Worm (Caenorhabditis elegans) whole organism, L1 larva: Measurements from ENCODE around the gene lurp-4.

Experiments used
- aly-2 ChIP-seq: fragments of 150-350 bp; optimal IDR thresholded peaks from 2 replicates; lab custom pipeline; 2014; ENCODE audit warnings: missing biosample characterization, missing genetic modification characterization
- ama-1 ChIP-seq: fragments of 150-350 bp; optimal IDR thresholded peaks from 2 replicates; lab custom pipeline; 2014
- blmp-1 ChIP-seq: fragments of 150-350 bp; optimal IDR thresholded peaks from 2 replicates; lab custom pipeline; 2014; ENCODE audit warnings: missing biosample characterization, missing genetic modification characterization
- ceh-63 ChIP-seq: fragments of 200-800 bp; sonication (Bioruptor generic); optimal IDR thresholded peaks from 2 replicates; lab custom pipeline; 2018; ENCODE audit warnings: mild to moderate bottlenecking, missing genetic modification characterization, missing compliant biosample characterization
- ceh-82 ChIP-seq, 3 experiments: fragments of 150-350 bp in 1 of 3; sonication (generic microtip) in 2 of 3; optimal IDR thresholded peaks; 2 replicates each; lab custom pipeline; 2014 to 2017; ENCODE audit warnings: missing biosample characterization in 3 of 3, missing genetic modification characterization in 3 of 3
- ceh-90 ChIP-seq: sonication (generic microtip); optimal IDR thresholded peaks from 2 replicates; lab custom pipeline; 2016; ENCODE audit warnings: missing genetic modification characterization, missing compliant biosample characterization
- dpl-1 ChIP-seq, 3 experiments: fragments of 150-350 bp in 2 of 3; sonication (generic microtip) in 1 of 3; optimal IDR thresholded peaks; 2 replicates each; lab custom pipeline; 2014 to 2017; ENCODE audit warnings: missing biosample characterization in 3 of 3, missing genetic modification characterization in 3 of 3, missing genetic modification reagents in 3 of 3
- dsc-1 ChIP-seq: sonication (generic microtip); optimal IDR thresholded peaks from 2 replicates; lab custom pipeline; 2016; ENCODE audit warnings: mild to moderate bottlenecking, missing genetic modification characterization, missing compliant biosample characterization
- efl-1 ChIP-seq, 4 experiments: fragments of 150-350 bp; optimal IDR thresholded peaks in 3 of 4; peaks in 1 of 4; 1 replicate in 1 of 4; 2 replicates in 3 of 4; lab custom pipeline; 2014; ENCODE audit warnings: missing biosample characterization in 2 of 4, missing genetic modification characterization in 2 of 4, missing genetic modification reagents in 2 of 4
- egl-13 ChIP-seq: sonication (generic microtip); optimal IDR thresholded peaks from 2 replicates; lab custom pipeline; 2016; ENCODE audit warnings: missing genotype, missing genetic modification reagents, missing genetic modification characterization, missing compliant biosample characterization
- egl-27 ChIP-seq, 2 experiments: fragments of 150-350 bp in 1 of 2; sonication (generic microtip); optimal IDR thresholded peaks; 3 replicates each; lab custom pipeline; 2017 to 2018; ENCODE audit warnings: missing biosample characterization in 2 of 2, missing genetic modification characterization in 2 of 2, missing genetic modification reagents in 2 of 2
- elt-2 ChIP-seq: sonication (generic microtip); optimal IDR thresholded peaks from 2 replicates; lab custom pipeline; 2016; ENCODE audit warnings: missing genetic modification characterization, mild to moderate bottlenecking, inconsistent platforms, missing compliant biosample characterization, missing genetic modification reagents
- elt-3 ChIP-seq, 6 experiments: fragments of 150-350 bp in 1 of 6; sonication (generic microtip); optimal IDR thresholded peaks; 2 replicates each; lab custom pipeline; 2017 to 2018; ENCODE audit warnings: missing biosample characterization in 6 of 6, missing genetic modification characterization in 6 of 6, inconsistent platforms in 1 of 6
- fkh-8 ChIP-seq: sonication (generic microtip); optimal IDR thresholded peaks from 2 replicates; lab custom pipeline; 2016; ENCODE audit warnings: mild to moderate bottlenecking, missing genetic modification characterization, missing compliant biosample characterization
- irx-1 ChIP-seq: sonication (generic microtip); optimal IDR thresholded peaks from 2 replicates; lab custom pipeline; 2016; ENCODE audit warnings: missing genetic modification characterization, missing compliant biosample characterization
- isw-1 ChIP-seq: fragments of 200-800 bp; sonication (Bioruptor generic); IDR thresholded peaks from 2 replicates; pipeline ENCODE4 v1.3.6; 2022; ENCODE audit warnings: missing genetic modification characterization, missing compliant biosample characterization
- jun-1 ChIP-seq: fragments of 150-350 bp; optimal IDR thresholded peaks from 2 replicates; lab custom pipeline; 2014; ENCODE audit warnings: missing biosample characterization, missing genetic modification reagents, missing genetic modification characterization
- lin-13 ChIP-seq: fragments of 150-350 bp; optimal IDR thresholded peaks from 2 replicates; lab custom pipeline; 2014; ENCODE audit warnings: missing biosample characterization, missing genetic modification reagents, missing genetic modification characterization
- lin-14 ChIP-seq: fragments of 200-800 bp; sonication (Bioruptor generic); optimal IDR thresholded peaks from 2 replicates; lab custom pipeline; 2018; ENCODE audit warnings: mild to moderate bottlenecking, missing genetic modification characterization, moderate library complexity, missing compliant biosample characterization
- lin-35 ChIP-seq, 2 experiments: fragments of 150-350 bp; optimal IDR thresholded peaks; 2 replicates each; lab custom pipeline; 2014; ENCODE audit warnings: missing biosample characterization in 2 of 2, missing genetic modification characterization in 2 of 2, missing genetic modification reagents in 2 of 2
- lsy-2 ChIP-seq, 2 experiments: fragments of 150-350 bp; optimal IDR thresholded peaks; 2 replicates each; lab custom pipeline; 2014; ENCODE audit warnings: missing biosample characterization in 2 of 2, missing genetic modification characterization in 2 of 2
- mdl-1 ChIP-seq, 2 experiments: fragments of 150-350 bp; optimal IDR thresholded peaks; 2 replicates each; lab custom pipeline; 2014 to 2017; ENCODE audit warnings: missing biosample characterization in 2 of 2, missing genetic modification characterization in 2 of 2, inconsistent platforms in 1 of 2
- mef-2 ChIP-seq: fragments of 150-350 bp; optimal IDR thresholded peaks from 2 replicates; lab custom pipeline; 2014; ENCODE audit warnings: missing biosample characterization, missing genetic modification characterization
- mep-1 ChIP-seq: fragments of 150-350 bp; optimal IDR thresholded peaks from 2 replicates; lab custom pipeline; 2014; ENCODE audit warnings: missing biosample characterization, missing genetic modification characterization
- nhr-11 ChIP-seq: fragments of 150-350 bp; optimal IDR thresholded peaks from 2 replicates; lab custom pipeline; 2014; ENCODE audit warnings: missing biosample characterization, missing genetic modification characterization
- nhr-19 ChIP-seq: fragments of 200-800 bp; sonication (Bioruptor generic); conservative IDR thresholded peaks from 2 replicates; pipeline ENCODE4 v1.3.6; 2022; ENCODE audit warnings: missing genetic modification characterization, missing compliant biosample characterization
- nhr-20 ChIP-seq: sonication (generic microtip); optimal IDR thresholded peaks from 2 replicates; lab custom pipeline; 2016; ENCODE audit warnings: mild to moderate bottlenecking, missing genetic modification characterization, missing compliant biosample characterization
- nhr-237 ChIP-seq: fragments of 150-350 bp; optimal IDR thresholded peaks from 2 replicates; lab custom pipeline; 2014; ENCODE audit warnings: missing biosample characterization, missing genetic modification characterization
- nhr-28 ChIP-seq: fragments of 150-350 bp; optimal IDR thresholded peaks from 2 replicates; lab custom pipeline; 2014; ENCODE audit warnings: missing biosample characterization, missing genetic modification characterization
- nhr-47 ChIP-seq: sonication (generic microtip); optimal IDR thresholded peaks from 2 replicates; lab custom pipeline; 2016; ENCODE audit warnings: mild to moderate bottlenecking, missing genetic modification characterization, moderate library complexity, missing compliant biosample characterization
- nhr-71 ChIP-seq: sonication (generic microtip); optimal IDR thresholded peaks from 2 replicates; lab custom pipeline; 2016; ENCODE audit warnings: mild to moderate bottlenecking, missing genetic modification characterization, moderate library complexity, missing compliant biosample characterization
- nhr-77 ChIP-seq: fragments of 150-350 bp; optimal IDR thresholded peaks from 2 replicates; lab custom pipeline; 2014; ENCODE audit warnings: missing biosample characterization, missing genetic modification characterization
- nhr-85 ChIP-seq: sonication (generic microtip); peaks from one replicate; lab custom pipeline; 2016; ENCODE audit warnings: missing genetic modification characterization, inconsistent platforms, missing compliant biosample characterization
- nhr-90 ChIP-seq: sonication (generic microtip); optimal IDR thresholded peaks from 2 replicates; lab custom pipeline; 2016; ENCODE audit warnings: mild to moderate bottlenecking, missing genetic modification characterization, missing compliant biosample characterization; ENCODE audit not compliant: poor library complexity
- pax-3 ChIP-seq: fragments of 200-800 bp; sonication (Bioruptor generic); optimal IDR thresholded peaks from 2 replicates; lab custom pipeline; 2018; ENCODE audit warnings: mild to moderate bottlenecking, missing genetic modification characterization, moderate library complexity, missing compliant biosample characterization
- rnt-1 ChIP-seq: sonication (generic microtip); optimal IDR thresholded peaks from 2 replicates; lab custom pipeline; 2016; ENCODE audit warnings: mild to moderate bottlenecking, missing genetic modification characterization, moderate library complexity, missing compliant biosample characterization
- skn-1 ChIP-seq: fragments of 150-350 bp; optimal IDR thresholded peaks from 2 replicates; lab custom pipeline; 2014; ENCODE audit warnings: missing biosample characterization, missing genetic modification characterization
- snu-23 ChIP-seq: sonication (generic microtip); optimal IDR thresholded peaks from 2 replicates; lab custom pipeline; 2016; ENCODE audit warnings: missing genetic modification characterization, missing compliant biosample characterization
- swsn-7 ChIP-seq: sonication (generic microtip); optimal IDR thresholded peaks from 2 replicates; lab custom pipeline; 2016; ENCODE audit warnings: missing genetic modification characterization, missing compliant biosample characterization
- tbx-2 ChIP-seq: sonication (generic microtip); optimal IDR thresholded peaks from 2 replicates; lab custom pipeline; 2016; ENCODE audit warnings: missing genetic modification characterization, missing compliant biosample characterization
- unc-86 ChIP-seq: sonication (generic microtip); optimal IDR thresholded peaks from 2 replicates; lab custom pipeline; 2016; ENCODE audit warnings: missing genetic modification characterization, missing compliant biosample characterization
- unc-98 ChIP-seq: fragments of 200-800 bp; sonication (Bioruptor generic); IDR thresholded peaks from 2 replicates; pipeline ENCODE4 v1.3.6; 2022; ENCODE audit warnings: missing genetic modification characterization, missing compliant biosample characterization
- xbp-1 ChIP-seq: sonication (generic microtip); optimal IDR thresholded peaks from 2 replicates; lab custom pipeline; 2016; ENCODE audit warnings: missing genetic modification characterization, missing compliant biosample characterization
- zip-4 ChIP-seq: fragments of 200-800 bp; sonication (Bioruptor generic); optimal IDR thresholded peaks from 2 replicates; lab custom pipeline; 2018; ENCODE audit warnings: mild to moderate bottlenecking, missing genetic modification characterization, moderate library complexity, missing compliant biosample characterization
- ztf-11 ChIP-seq, 2 experiments: sonication (generic microtip); optimal IDR thresholded peaks; 2 replicates each; lab custom pipeline; 2016 to 2017; ENCODE audit warnings: missing genetic modification characterization in 2 of 2, missing biosample characterization in 1 of 2, missing compliant biosample characterization in 1 of 2
- ztf-4 ChIP-seq: fragments of 150-350 bp; optimal IDR thresholded peaks from 2 replicates; lab custom pipeline; 2014; ENCODE audit warnings: missing biosample characterization, missing genetic modification characterization

The lurp-4 gene

ce11 chrV:13125942-13126341 is 33.5 kb downstream of the lurp-4 start:
- TF ChIP-seq aly-2 (tag; lab: Kevin White, UChicago): peak; percentile 31

- peak in 1 of 3 experiments; percentile 15 for TF ChIP-seq dpl-1 (GFP tag; optimal IDR thresholded peaks at IDR 0.05; lab: Kevin White, UChicago)
- peak; percentile 45 for TF ChIP-seq blmp-1
- no peak for TF ChIP-seq zip-4
- TF ChIP-seq, all 84 proteins: peak for 2
Observed at ce11 chrV:13129895-13130294, 37.4 kb downstream of the lurp-4 start, which contains the start of gene eat-6. TSS of gene eat-6 (minus strand) at chrV:13129995.

ce11 chrV:13130439-13130840 is 38.0 kb downstream of the lurp-4 start:
- TF ChIP-seq nhr-90 (tag; lab: Kevin White, UChicago): no peak
- TF ChIP-seq elt-2: peak; percentile 84
- no peak for TF ChIP-seq elt-3 (tag; optimal IDR thresholded peaks at IDR 0.05; lab: Kevin White, UChicago)
- peak; percentile 26 for TF ChIP-seq pax-3 (tag; lab: Kevin White, UChicago)
- TF ChIP-seq swsn-7 (tag; lab: Kevin White, UChicago): peak; percentile 57
- peak; percentile 38 to 41 for TF ChIP-seq lin-35 (GFP tag; optimal IDR thresholded peaks at IDR 0.05; lab: Kevin White, UChicago)
- TF ChIP-seq nhr-19 (GFP tag; lab: Robert Waterston, UW): peak; percentile 52
- peak; percentile 49 for TF ChIP-seq nhr-47 (tag; lab: Kevin White, UChicago)
- TF ChIP-seq irx-1 (tag; lab: Kevin White, UChicago): peak; percentile 50
- TF ChIP-seq mep-1 (tag; lab: Kevin White, UChicago): peak; percentile 28
- TF ChIP-seq ceh-63 (GFP tag; lab: Kevin White, UChicago): no peak
- TF ChIP-seq zip-4: no peak
- TF ChIP-seq lin-14: peak; percentile 88
- TF ChIP-seq nhr-71 (tag; lab: Kevin White, UChicago): peak; percentile 62
- peak; percentile 14 for TF ChIP-seq mef-2 (tag; lab: Kevin White, UChicago)
- peak; percentile 61 for TF ChIP-seq jun-1 (tag; lab: Kevin White, UChicago)
- no peak for TF ChIP-seq nhr-28 (tag; lab: Kevin White, UChicago)
- peak; percentile 37 for TF ChIP-seq ztf-4 (tag; lab: Kevin White, UChicago)
- TF ChIP-seq unc-98 (GFP tag; lab: Robert Waterston, UW): no peak
- TF ChIP-seq nhr-20 (tag; lab: Kevin White, UChicago): peak; percentile 29
- no peak for TF ChIP-seq lin-13
- peak; percentile 57 for TF ChIP-seq egl-13 (tag; lab: Kevin White, UChicago)
- peak; percentile 42 for TF ChIP-seq rnt-1 (tag; lab: Kevin White, UChicago)
- TF ChIP-seq nhr-237: no peak
- TF ChIP-seq ama-1: peak; percentile 33
- TF ChIP-seq skn-1 (tag; lab: Kevin White, UChicago): peak; percentile 12
- TF ChIP-seq mdl-1 (tag; optimal IDR thresholded peaks at IDR 0.05; lab: Kevin White, UChicago): peak in 1 of 2 experiments; percentile 12
- peak; percentile 23 to 68 (median 54) for TF ChIP-seq ceh-82 (tag; optimal IDR thresholded peaks at IDR 0.05; lab: Kevin White, UChicago)
- TF ChIP-seq ztf-11 (tag; optimal IDR thresholded peaks at IDR 0.05; lab: Kevin White, UChicago): peak in 1 of 2 experiments; percentile 16
- peak; percentile 13 for TF ChIP-seq nhr-77 (tag; lab: Kevin White, UChicago)
- peak; percentile 48 for TF ChIP-seq snu-23 (GFP tag; lab: Kevin White, UChicago)
- TF ChIP-seq xbp-1 (tag; lab: Kevin White, UChicago): peak; percentile 36
- TF ChIP-seq efl-1 (optimal IDR thresholded peaks at IDR 0.05; lab: Kevin White, UChicago): peak; percentile 27 to 40
- TF ChIP-seq efl-1 (GFP tag; optimal IDR thresholded peaks at IDR 0.05 in 1 of 2; lab: Kevin White, UChicago): no peak
- TF ChIP-seq nhr-11 (tag; lab: Kevin White, UChicago): no peak
- TF ChIP-seq ceh-90 (tag; lab: Kevin White, UChicago): no peak
- peak in 1 of 3 experiments; percentile 49 for TF ChIP-seq dpl-1 (GFP tag; optimal IDR thresholded peaks at IDR 0.05; lab: Kevin White, UChicago)
- peak; percentile 51 for TF ChIP-seq unc-86 (tag; lab: Kevin White, UChicago)
- peak; percentile 2 for TF ChIP-seq dsc-1 (tag; lab: Kevin White, UChicago)
- TF ChIP-seq nhr-85 (tag; lab: Kevin White, UChicago): no peak
- peak; percentile 36; the same call in 1 of the 2 replicates for TF ChIP-seq isw-1 (GFP tag; lab: Robert Waterston, UW)
- TF ChIP-seq lsy-2 (tag; optimal IDR thresholded peaks at IDR 0.05; lab: Kevin White, UChicago): peak; percentile 10 to 49
- peak in 1 of 2 experiments; percentile 28 for TF ChIP-seq egl-27 (tag; optimal IDR thresholded peaks at IDR 0.05; lab: Kevin White, UChicago)
- TF ChIP-seq fkh-8 (tag; lab: Kevin White, UChicago): peak; percentile 82
- TF ChIP-seq tbx-2 (tag; lab: Kevin White, UChicago): peak; percentile 47
